Worm (Caenorhabditis elegans) whole organism, L2 larva: Measurements from ENCODE around the gene fbxa-18.

Experiments used
- C34F6.9 ChIP-seq: fragments of 150-350 bp; optimal IDR thresholded peaks from 2 replicates; lab custom pipeline; 2014; ENCODE audit warnings: missing biosample characterization, missing genetic modification characterization
- R02D3.7 ChIP-seq: fragments of 150-350 bp; optimal IDR thresholded peaks from 2 replicates; lab custom pipeline; 2014; ENCODE audit warnings: missing biosample characterization, missing genetic modification characterization
- Y55F3AM.14 ChIP-seq: fragments of 200-800 bp; sonication (Bioruptor generic); optimal IDR thresholded peaks from 2 replicates; lab custom pipeline; 2018; ENCODE audit warnings: mild to moderate bottlenecking, missing genetic modification characterization, missing compliant biosample characterization
- aly-2 ChIP-seq: fragments of 150-350 bp; optimal IDR thresholded peaks from 2 replicates; lab custom pipeline; 2014; ENCODE audit warnings: missing biosample characterization, missing genetic modification characterization
- ama-1 ChIP-seq: fragments of 150-350 bp; optimal IDR thresholded peaks from 2 replicates; lab custom pipeline; 2018; ENCODE audit warnings: inconsistent platforms
- ceh-82 ChIP-seq: fragments of 150-350 bp; optimal IDR thresholded peaks from 2 replicates; lab custom pipeline; 2014; ENCODE audit warnings: missing biosample characterization, missing genetic modification characterization
- crh-2 ChIP-seq: sonication (generic microtip); optimal IDR thresholded peaks from 2 replicates; lab custom pipeline; 2017; ENCODE audit warnings: missing biosample characterization, missing genetic modification characterization
- dmd-4 ChIP-seq: sonication (generic microtip); optimal IDR thresholded peaks from 2 replicates; lab custom pipeline; 2017; ENCODE audit warnings: missing biosample characterization, missing genetic modification characterization
- egl-27 ChIP-seq: sonication (generic microtip); optimal IDR thresholded peaks from 3 replicates; lab custom pipeline; 2017; ENCODE audit warnings: missing biosample characterization, missing genetic modification reagents, missing genetic modification characterization
- elt-1 ChIP-seq: fragments of 150-350 bp; optimal IDR thresholded peaks from 2 replicates; lab custom pipeline; 2014; ENCODE audit warnings: missing biosample characterization, missing genetic modification characterization
- elt-3 ChIP-seq: sonication (generic microtip); optimal IDR thresholded peaks from 2 replicates; lab custom pipeline; 2017; ENCODE audit warnings: missing biosample characterization, missing genetic modification characterization
- fos-1 ChIP-seq: fragments of 150-350 bp; optimal IDR thresholded peaks from 2 replicates; lab custom pipeline; 2014; ENCODE audit warnings: missing biosample characterization, missing genetic modification characterization
- lin-11 ChIP-seq: fragments of 150-350 bp; sonication (generic microtip); optimal IDR thresholded peaks from 2 replicates; lab custom pipeline; 2014; ENCODE audit warnings: missing biosample characterization, missing genetic modification characterization, inconsistent platforms, mixed read lengths
- lin-13 ChIP-seq: fragments of 150-350 bp; optimal IDR thresholded peaks from 2 replicates; lab custom pipeline; 2014; ENCODE audit warnings: missing biosample characterization, missing genetic modification reagents, missing genetic modification characterization
- lin-39 ChIP-seq: fragments of 150-350 bp; optimal IDR thresholded peaks from 2 replicates; lab custom pipeline; 2014; ENCODE audit warnings: missing biosample characterization, missing genetic modification reagents, missing genetic modification characterization
- mab-5 ChIP-seq: fragments of 150-350 bp; optimal IDR thresholded peaks from 2 replicates; lab custom pipeline; 2014; ENCODE audit warnings: missing biosample characterization, missing genetic modification characterization
- mbf-1 ChIP-seq: sonication (generic microtip); optimal IDR thresholded peaks from 2 replicates; lab custom pipeline; 2017; ENCODE audit warnings: missing biosample characterization, missing genetic modification characterization
- mdl-1 ChIP-seq, 2 experiments: fragments of 150-350 bp in 1 of 2; sonication (generic microtip) in 1 of 2; optimal IDR thresholded peaks; 2 replicates each; lab custom pipeline; 2017; ENCODE audit warnings: missing biosample characterization in 2 of 2, missing genetic modification characterization in 2 of 2
- nhr-12 ChIP-seq: fragments of 150-350 bp; optimal IDR thresholded peaks from 2 replicates; lab custom pipeline; 2014; ENCODE audit warnings: missing biosample characterization, missing genetic modification characterization
- nhr-129 ChIP-seq: fragments of 150-350 bp; optimal IDR thresholded peaks from 2 replicates; lab custom pipeline; 2014; ENCODE audit warnings: missing biosample characterization, missing genetic modification characterization
- nhr-21 ChIP-seq: fragments of 150-350 bp; optimal IDR thresholded peaks from 2 replicates; lab custom pipeline; 2014; ENCODE audit warnings: missing biosample characterization, missing genetic modification characterization
- nhr-23 ChIP-seq: fragments of 150-350 bp; optimal IDR thresholded peaks from 2 replicates; lab custom pipeline; 2014; ENCODE audit warnings: missing biosample characterization, missing genetic modification reagents, missing genetic modification characterization
- nhr-237 ChIP-seq: fragments of 150-350 bp; optimal IDR thresholded peaks from 2 replicates; lab custom pipeline; 2014; ENCODE audit warnings: missing biosample characterization, missing genetic modification characterization
- nhr-25 ChIP-seq: fragments of 150-350 bp; sonication (generic microtip); optimal IDR thresholded peaks from 3 replicates; lab custom pipeline; 2014; ENCODE audit warnings: missing biosample characterization, missing genetic modification characterization
- nhr-6 ChIP-seq: fragments of 150-350 bp; optimal IDR thresholded peaks from 2 replicates; lab custom pipeline; 2014; ENCODE audit warnings: missing biosample characterization, missing genetic modification characterization
- nhr-77 ChIP-seq: fragments of 150-350 bp; optimal IDR thresholded peaks from 2 replicates; lab custom pipeline; 2014; ENCODE audit warnings: missing biosample characterization, missing genetic modification characterization
- peb-1 ChIP-seq: fragments of 150-350 bp; optimal IDR thresholded peaks from 2 replicates; lab custom pipeline; 2014; ENCODE audit warnings: missing biosample characterization, missing genetic modification characterization
- sem-4 ChIP-seq: fragments of 150-350 bp; optimal IDR thresholded peaks from 2 replicates; lab custom pipeline; 2014; ENCODE audit warnings: missing biosample characterization, missing genetic modification reagents, missing genetic modification characterization
- skn-1 ChIP-seq: sonication (generic microtip); optimal IDR thresholded peaks from 2 replicates; lab custom pipeline; 2017; ENCODE audit warnings: missing biosample characterization, missing genetic modification characterization
- sma-3 ChIP-seq: sonication (generic microtip); optimal IDR thresholded peaks from 2 replicates; lab custom pipeline; 2016; ENCODE audit warnings: missing genetic modification reagents, missing genetic modification characterization, missing compliant biosample characterization
- snpc-4 ChIP-seq: fragments of 150-350 bp; optimal IDR thresholded peaks from 2 replicates; lab custom pipeline; 2014; ENCODE audit warnings: missing biosample characterization, missing genetic modification characterization
- unc-39 ChIP-seq: fragments of 150-350 bp; optimal IDR thresholded peaks from 2 replicates; lab custom pipeline; 2014; ENCODE audit warnings: missing biosample characterization, missing genetic modification characterization
- unc-55 ChIP-seq: fragments of 150-350 bp; sonication (generic microtip); optimal IDR thresholded peaks from 3 replicates; lab custom pipeline; 2014; ENCODE audit warnings: missing biosample characterization, missing genetic modification reagents, missing genetic modification characterization
- unc-62 ChIP-seq: fragments of 150-350 bp; optimal IDR thresholded peaks from 2 replicates; lab custom pipeline; 2014; ENCODE audit warnings: missing biosample characterization, missing genetic modification reagents, missing genetic modification characterization
- ztf-1 ChIP-seq: fragments of 200-800 bp; sonication (Bioruptor generic); conservative IDR thresholded peaks from 2 replicates; pipeline ENCODE4 v1.3.6; 2022; ENCODE audit warnings: missing genetic modification characterization, missing compliant biosample characterization
- ztf-11 ChIP-seq: sonication (generic microtip); optimal IDR thresholded peaks from 2 replicates; lab custom pipeline; 2017; ENCODE audit warnings: missing biosample characterization, missing genetic modification characterization
- ztf-4 ChIP-seq: fragments of 150-350 bp; optimal IDR thresholded peaks from 2 replicates; lab custom pipeline; 2014; ENCODE audit warnings: missing biosample characterization, missing genetic modification characterization

fbxa-18 gene

ce11 chrV:16127401-16127800 lies 15.1 kb upstream of the fbxa-18 start, which contains the start of gene fbxa-143:
Gene fbxa-143 (minus strand): TSS chrV:16127501.
- TF ChIP-seq elt-3 (tag; lab: Kevin White, UChicago) (no peak), unc-55 (GFP tag; lab: Kevin White, UChicago) (no peak), nhr-129 (no peak), skn-1 (tag; lab: Kevin White, UChicago) (no peak), unc-62 (GFP tag; lab: Kevin White, UChicago) (no peak), Y55F3AM.14 (no peak), mbf-1 (tag; lab: Kevin White, UChicago) (no peak), mab-5 (tag; lab: Kevin White, UChicago) (no peak), crh-2 (no peak), nhr-25 (tag; lab: Kevin White, UChicago) (no peak), ceh-82 (tag; lab: Kevin White, UChicago) (no peak), C34F6.9 (tag; lab: Kevin White, UChicago) (no peak), nhr-237 (tag; lab: Kevin White, UChicago) (no peak), ztf-11 (tag; lab: Kevin White, UChicago) (no peak), nhr-6 (tag; lab: Kevin White, UChicago) (no peak), aly-2 (no peak), R02D3.7 (tag; lab: Kevin White, UChicago) (no peak), ama-1 (lab: Kevin White, UChicago) (no peak), sma-3 (no peak), dmd-4 (no peak)

ce11 chrV:16129116-16129515 lies 13.4 kb upstream of the fbxa-18 start:
- TF ChIP-seq fos-1 (peak; percentile 21), nhr-23 (no peak)

ce11 chrV:16131249-16131648 lies 11.2 kb upstream of the fbxa-18 start, which contains the start of gene fbxa-142:
Gene fbxa-142 (minus strand): TSS chrV:16131349.
- TF ChIP-seq lin-13 (GFP tag; lab: Kevin White, UChicago): no peak
- no peak for TF ChIP-seq elt-1 (tag; lab: Kevin White, UChicago)
- TF ChIP-seq mdl-1 (tag; optimal IDR thresholded peaks at IDR 0.05; lab: Kevin White, UChicago): no peak
- TF ChIP-seq sem-4 (tag; lab: Kevin White, UChicago): no peak
- TF ChIP-seq peb-1: no peak
- TF ChIP-seq nhr-21 (tag; lab: Kevin White, UChicago): no peak
- TF ChIP-seq unc-55 (GFP tag; lab: Kevin White, UChicago): no peak
- no peak for TF ChIP-seq snpc-4 (tag; lab: Kevin White, UChicago)
- TF ChIP-seq nhr-25 (tag; lab: Kevin White, UChicago): no peak
- no peak for TF ChIP-seq lin-11 (tag; lab: Kevin White, UChicago)
- no peak for TF ChIP-seq ama-1 (lab: Kevin White, UChicago)
- TF ChIP-seq egl-27: no peak
- no peak for TF ChIP-seq nhr-77
- TF ChIP-seq nhr-129: no peak
- no peak for TF ChIP-seq ztf-4 (tag; lab: Kevin White, UChicago)
- no peak for TF ChIP-seq nhr-237 (tag; lab: Kevin White, UChicago)
- TF ChIP-seq unc-39 (tag; lab: Kevin White, UChicago): no peak
- no peak for TF ChIP-seq Y55F3AM.14

- TF ChIP-seq nhr-12: no peak
- peak; percentile 38 for TF ChIP-seq nhr-129
Observed at ce11 chrV:16132215-16132614, 10.3 kb upstream of the fbxa-18 start.

ce11 chrV:16132705-16133104 lies 9.8 kb upstream of the fbxa-18 start, which contains the start of gene fbxa-144:
Gene fbxa-144 (minus strand): TSS chrV:16132805.
- TF ChIP-seq ztf-4 (tag; lab: Kevin White, UChicago): no peak
- TF ChIP-seq lin-39 (tag; lab: Kevin White, UChicago): no peak
- no peak for TF ChIP-seq crh-2
- no peak for TF ChIP-seq ztf-1
- TF ChIP-seq R02D3.7 (tag; lab: Kevin White, UChicago): no peak
- no peak for TF ChIP-seq sma-3
- no peak for TF ChIP-seq lin-13 (GFP tag; lab: Kevin White, UChicago)
